Fruit fly (Drosophila melanogaster) whole organism, embryonic: Measurements from ENCODE around the gene CG42272.

Source experiments
- CG10147 ChIP-seq: fragments of 200-800 bp; sonication (Bioruptor generic); optimal IDR thresholded peaks from 2 replicates; lab custom pipeline; 2019; ENCODE audit warnings: missing biosample characterization, mild to moderate bottlenecking, missing genetic modification characterization, moderate library complexity
- CG10543 ChIP-seq: fragments of 200-800 bp; sonication (Bioruptor generic); optimal IDR thresholded peaks from 3 replicates; lab custom pipeline; 2017; ENCODE audit warnings: missing biosample characterization, mild to moderate bottlenecking, missing genetic modification characterization, moderate library complexity
- CG11696 ChIP-seq: fragments of 200-800 bp; sonication (Bioruptor generic); IDR thresholded peaks from 2 replicates; pipeline ENCODE4 v1.3.6; 2022; ENCODE audit warnings: missing biosample characterization, missing genetic modification characterization
- CG13624 ChIP-seq: fragments of 200-800 bp; sonication (Bioruptor generic); optimal IDR thresholded peaks from 2 replicates; lab custom pipeline; 2016; ENCODE audit warnings: missing biosample characterization, missing genetic modification characterization
- CG14710 ChIP-seq: fragments of 200-800 bp; sonication (Bioruptor generic); optimal IDR thresholded peaks from 3 replicates; lab custom pipeline; 2019; ENCODE audit warnings: missing biosample characterization, mild to moderate bottlenecking, missing genetic modification characterization, moderate library complexity
- CG15601 ChIP-seq: fragments of 200-800 bp; sonication (Bioruptor generic); optimal IDR thresholded peaks from 3 replicates; lab custom pipeline; 2019; ENCODE audit warnings: missing biosample characterization, mild to moderate bottlenecking, missing genetic modification characterization, moderate library complexity
- CG1647 ChIP-seq: fragments of 200-800 bp; sonication (Bioruptor generic); optimal IDR thresholded peaks from 3 replicates; lab custom pipeline; 2016; ENCODE audit warnings: missing biosample characterization, missing genetic modification characterization
- CG16779 ChIP-seq: fragments of 200-800 bp; sonication (Bioruptor generic); IDR thresholded peaks from 2 replicates; pipeline ENCODE4 v1.3.6; 2022; ENCODE audit warnings: missing biosample characterization, missing genetic modification characterization
- CG16813 ChIP-seq: fragments of 200-800 bp; sonication (Bioruptor generic); IDR thresholded peaks from 3 replicates; pipeline ENCODE4 v1.3.6; 2022; ENCODE audit warnings: missing biosample characterization, missing genetic modification characterization; ENCODE audit not compliant: partially characterized antibody
- CG17186 ChIP-seq: fragments of 200-800 bp; sonication (Bioruptor generic); optimal IDR thresholded peaks from 3 replicates; lab custom pipeline; 2017; ENCODE audit warnings: missing biosample characterization, missing genetic modification reagents, missing genetic modification characterization
- CG2712 ChIP-seq: fragments of 200-800 bp; optimal IDR thresholded peaks from 3 replicates; lab custom pipeline; 2019; ENCODE audit warnings: missing biosample characterization, mild to moderate bottlenecking, missing genetic modification characterization, moderate library complexity
- CG2875 ChIP-seq: fragments of 200-800 bp; sonication (Bioruptor generic); optimal IDR thresholded peaks from 2 replicates; lab custom pipeline; 2017; ENCODE audit warnings: missing biosample characterization, mild to moderate bottlenecking, missing genetic modification characterization, missing genetic modification reagents
- CG31388 ChIP-seq: fragments of 200-800 bp; sonication (Bioruptor generic); optimal IDR thresholded peaks from 2 replicates; lab custom pipeline; 2016; ENCODE audit warnings: missing biosample characterization, missing genetic modification characterization
- CG4707 ChIP-seq: fragments of 200-800 bp; sonication (Bioruptor generic); optimal IDR thresholded peaks from 2 replicates; lab custom pipeline; 2018; ENCODE audit warnings: missing biosample characterization, mild to moderate bottlenecking, missing genetic modification characterization, moderate library complexity
- CG6254 ChIP-seq: fragments of 200-800 bp; sonication (Bioruptor generic); optimal IDR thresholded peaks from 3 replicates; lab custom pipeline; 2017; ENCODE audit warnings: mild to moderate bottlenecking, missing biosample characterization, missing genetic modification reagents, missing genetic modification characterization
- CG6765 ChIP-seq: fragments of 200-800 bp; sonication (Bioruptor generic); optimal IDR thresholded peaks from 3 replicates; lab custom pipeline; 2017; ENCODE audit warnings: missing biosample characterization, mild to moderate bottlenecking, missing genetic modification characterization
- CG7271 ChIP-seq: fragments of 200-800 bp; sonication (Bioruptor generic); optimal IDR thresholded peaks from 2 replicates; lab custom pipeline; 2018; ENCODE audit warnings: missing biosample characterization, mild to moderate bottlenecking, missing genetic modification characterization, moderate library complexity
- CG7556 ChIP-seq: fragments of 200-800 bp; sonication (Bioruptor generic); optimal IDR thresholded peaks from 2 replicates; lab custom pipeline; 2017; ENCODE audit warnings: missing biosample characterization, mild to moderate bottlenecking, missing genetic modification characterization
- CG8359 ChIP-seq: fragments of 200-800 bp; sonication (Bioruptor generic); optimal IDR thresholded peaks from 2 replicates; lab custom pipeline; 2017; ENCODE audit warnings: missing biosample characterization, mild to moderate bottlenecking, missing genetic modification characterization, borderline replicate concordance
- Dref ChIP-seq: fragments of 200-800 bp; sonication (Bioruptor generic); IDR thresholded peaks from 2 replicates; pipeline ENCODE4 v1.3.6; 2022; ENCODE audit warnings: missing biosample characterization, missing genetic modification characterization
- Ets97D ChIP-seq: fragments of 200-800 bp; sonication (Bioruptor generic); optimal IDR thresholded peaks from 3 replicates; lab custom pipeline; 2016; ENCODE audit warnings: missing biosample characterization, missing genetic modification characterization
- Gsc ChIP-seq: fragments of 200-800 bp; sonication (Bioruptor generic); IDR thresholded peaks from 2 replicates; pipeline ENCODE4 v1.3.6; 2022; ENCODE audit warnings: missing biosample characterization, missing genetic modification characterization
- H2.0 ChIP-seq: fragments of 200-800 bp; sonication (Bioruptor generic); IDR thresholded peaks from 2 replicates; pipeline ENCODE4 v1.3.6; 2022; ENCODE audit warnings: missing biosample characterization, missing genetic modification characterization
- HLH54F ChIP-seq: fragments of 200-800 bp; sonication (Bioruptor generic); optimal IDR thresholded peaks from 3 replicates; lab custom pipeline; 2016; ENCODE audit warnings: missing biosample characterization, missing genetic modification characterization
- HmgZ ChIP-seq: fragments of 200-800 bp; sonication (Bioruptor generic); optimal IDR thresholded peaks from 2 replicates; lab custom pipeline; 2018; ENCODE audit warnings: missing biosample characterization, mild to moderate bottlenecking, missing genetic modification characterization
- Hmr ChIP-seq: fragments of 200-800 bp; sonication (Bioruptor generic); optimal IDR thresholded peaks from 3 replicates; lab custom pipeline; 2017; ENCODE audit warnings: mild to moderate bottlenecking, missing biosample characterization, missing genetic modification reagents, missing genetic modification characterization
- Nf-YA ChIP-seq: fragments of 200-800 bp; sonication (Bioruptor generic); IDR thresholded peaks from 2 replicates; pipeline ENCODE4 v1.3.6; 2022; ENCODE audit warnings: missing biosample characterization, missing genetic modification characterization
- NfI ChIP-seq: fragments of 200-800 bp; sonication (Bioruptor generic); optimal IDR thresholded peaks from 3 replicates; lab custom pipeline; 2018; ENCODE audit warnings: missing biosample characterization, mild to moderate bottlenecking, missing genetic modification characterization, moderate library complexity
- PHDP ChIP-seq: fragments of 200-800 bp; sonication (Bioruptor generic); optimal IDR thresholded peaks from 3 replicates; lab custom pipeline; 2018; ENCODE audit warnings: missing biosample characterization, mild to moderate bottlenecking, missing genetic modification characterization, moderate library complexity
- Sry-δ ChIP-seq: fragments of 200-800 bp; sonication (Bioruptor generic); optimal IDR thresholded peaks from 2 replicates; lab custom pipeline; 2016; ENCODE audit warnings: missing biosample characterization, missing genetic modification characterization
- ac ChIP-seq: fragments of 200-800 bp; sonication (Bioruptor generic); optimal IDR thresholded peaks from 3 replicates; lab custom pipeline; 2017; ENCODE audit warnings: missing biosample characterization, mild to moderate bottlenecking, missing genetic modification characterization
- bbx ChIP-seq: fragments of 200-800 bp; sonication (Bioruptor generic); IDR thresholded peaks from 2 replicates; pipeline ENCODE4 v1.3.6; 2022; ENCODE audit warnings: missing biosample characterization, missing genetic modification characterization; ENCODE audit not compliant: partially characterized antibody
- caup ChIP-seq: fragments of 200-800 bp; sonication (Bioruptor generic); optimal IDR thresholded peaks from 3 replicates; lab custom pipeline; 2017; ENCODE audit warnings: missing biosample characterization, mild to moderate bottlenecking, missing genetic modification characterization, moderate library complexity; ENCODE audit not compliant: severe bottlenecking
- chinmo ChIP-seq: fragments of 200-800 bp; sonication (Bioruptor generic); IDR thresholded peaks from 4 replicates; pipeline ENCODE4 v1.3.6; 2022; ENCODE audit warnings: missing biosample characterization, missing genetic modification characterization; ENCODE audit not compliant: partially characterized antibody
- dm ChIP-seq: fragments of 200-800 bp; sonication (Bioruptor generic); optimal IDR thresholded peaks from 3 replicates; lab custom pipeline; 2016; ENCODE audit warnings: missing biosample characterization, missing genetic modification characterization
- dmrt99B ChIP-seq: fragments of 200-800 bp; sonication (Bioruptor generic); optimal IDR thresholded peaks from 2 replicates; lab custom pipeline; 2018; ENCODE audit warnings: missing biosample characterization, mild to moderate bottlenecking, missing genetic modification characterization, moderate library complexity
- gfzf ChIP-seq: fragments of 200-800 bp; sonication (Bioruptor generic); optimal IDR thresholded peaks from 2 replicates; lab custom pipeline; 2016; ENCODE audit warnings: missing biosample characterization, mild to moderate bottlenecking, missing genetic modification characterization, moderate library complexity
- grau ChIP-seq: fragments of 200-800 bp; optimal IDR thresholded peaks from 3 replicates; lab custom pipeline; 2019; ENCODE audit warnings: missing biosample characterization, mild to moderate bottlenecking, missing genetic modification characterization, moderate library complexity
- grn ChIP-seq: fragments of 200-800 bp; sonication (Bioruptor generic); optimal IDR thresholded peaks from 3 replicates; lab custom pipeline; 2017; ENCODE audit warnings: missing biosample characterization, missing genetic modification characterization
- hbn ChIP-seq: fragments of 200-800 bp; sonication (Bioruptor generic); IDR thresholded peaks from 2 replicates; pipeline ENCODE4 v1.3.6; 2022; ENCODE audit warnings: missing biosample characterization, missing genetic modification characterization; ENCODE audit not compliant: partially characterized antibody
- insv ChIP-seq, 2 experiments: fragments of 200-800 bp; sonication (Bioruptor generic); optimal IDR thresholded peaks; 3 replicates each; lab custom pipeline; 2016 to 2018; ENCODE audit warnings: missing biosample characterization in 2 of 2, missing genetic modification characterization in 2 of 2
- inv ChIP-seq: fragments of 200-800 bp; sonication (Bioruptor generic); IDR thresholded peaks from 2 replicates; pipeline ENCODE4 v1.3.6; 2022; ENCODE audit warnings: missing biosample characterization, missing genetic modification characterization; ENCODE audit not compliant: partially characterized antibody
- mirr ChIP-seq: fragments of 200-800 bp; sonication (Bioruptor generic); optimal IDR thresholded peaks from 3 replicates; lab custom pipeline; 2018; ENCODE audit warnings: missing biosample characterization, mild to moderate bottlenecking, missing genetic modification characterization
- row ChIP-seq: fragments of 200-800 bp; sonication (Bioruptor generic); IDR thresholded peaks from 3 replicates; pipeline ENCODE4 v1.3.6; 2022; ENCODE audit warnings: missing biosample characterization, missing genetic modification characterization
- run ChIP-seq: fragments of 200-800 bp; sonication (Bioruptor generic); optimal IDR thresholded peaks from 3 replicates; lab custom pipeline; 2018; ENCODE audit warnings: missing biosample characterization, mild to moderate bottlenecking, missing genetic modification characterization
- slp2 ChIP-seq: fragments of 200-800 bp; sonication (Bioruptor generic); optimal IDR thresholded peaks from 2 replicates; lab custom pipeline; 2016; ENCODE audit warnings: missing biosample characterization, missing genetic modification characterization
- stwl ChIP-seq: fragments of 200-800 bp; sonication (Bioruptor generic); optimal IDR thresholded peaks from 3 replicates; lab custom pipeline; 2018; ENCODE audit warnings: missing biosample characterization, mild to moderate bottlenecking, missing genetic modification characterization, moderate library complexity
- tgo ChIP-seq: fragments of 200-800 bp; sonication (Bioruptor generic); IDR thresholded peaks from 3 replicates; pipeline ENCODE4 v1.3.6; 2022; ENCODE audit warnings: missing biosample characterization, missing genetic modification characterization
- tin ChIP-seq: fragments of 200-800 bp; sonication (Bioruptor generic); optimal IDR thresholded peaks from 3 replicates; lab custom pipeline; 2016; ENCODE audit warnings: missing biosample characterization, missing genetic modification characterization
- tll ChIP-seq, 2 experiments: fragments of 200-800 bp in 1 of 2; fragments of >200 bp in 1 of 2; sonication (Bioruptor generic) in 1 of 2; optimal IDR thresholded peaks; 2 replicates each; lab custom pipeline; 2017 to 2019; ENCODE audit warnings: missing biosample characterization in 2 of 2, missing genetic modification characterization in 2 of 2, mild to moderate bottlenecking in 1 of 2, moderate library complexity in 1 of 2

The CG42272 gene

dm6 chr3L:5789663-5790062 is 13.2 kb upstream of the CG42272 start (continued):
- no peak for TF ChIP-seq bbx (GFP tag; lab: Robert Waterston, UW)
- TF ChIP-seq row (GFP tag; lab: Robert Waterston, UW): peak; percentile 20; the same call in 1 of the 3 replicates
- TF ChIP-seq CG1647 (GFP tag; lab: Kevin White, UChicago): peak; percentile 19
- no peak for TF ChIP-seq slp2
- TF ChIP-seq H2.0 (GFP tag; lab: Robert Waterston, UW): no peak
- TF ChIP-seq grn (GFP tag; lab: Kevin White, UChicago): peak; percentile 100
- TF ChIP-seq HmgZ (tag; lab: Kevin White, UChicago): peak; percentile 57
- TF ChIP-seq Dref (GFP tag; lab: Robert Waterston, UW): peak; percentile 59
- TF ChIP-seq Ets97D: peak; percentile 49
- TF ChIP-seq tin (GFP tag; lab: Kevin White, UChicago): peak; percentile 35
- TF ChIP-seq CG7556: peak; percentile 5
- peak; percentile 37 for TF ChIP-seq Sry-δ (GFP tag; lab: Kevin White, UChicago)
- TF ChIP-seq CG17186 (GFP tag; lab: Kevin White, UChicago): peak; percentile 37
- TF ChIP-seq mirr (GFP tag; lab: Kevin White, UChicago): peak; percentile 38
- peak; percentile 36 for TF ChIP-seq CG14710 (tag; lab: Kevin White, UChicago)
- no peak for TF ChIP-seq CG16779
- TF ChIP-seq CG6765 (GFP tag; lab: Kevin White, UChicago): peak; percentile 51
- no peak for TF ChIP-seq insv (GFP tag; optimal IDR thresholded peaks at IDR 0.05; lab: Kevin White, UChicago)
- TF ChIP-seq Nf-YA (GFP tag; lab: Robert Waterston, UW): no peak
- TF ChIP-seq tgo (GFP tag; lab: Robert Waterston, UW): no peak
- peak; percentile 25 for TF ChIP-seq HLH54F (GFP tag; lab: Kevin White, UChicago)
- TF ChIP-seq CG4707: no peak
- peak; percentile 6 for TF ChIP-seq NfI
- TF ChIP-seq CG8359 (GFP tag; lab: Kevin White, UChicago): no peak
- TF ChIP-seq CG7271 (tag; lab: Kevin White, UChicago): no peak
- no peak for TF ChIP-seq dmrt99B (tag; lab: Kevin White, UChicago)
- TF ChIP-seq gfzf (GFP tag; lab: Kevin White, UChicago): peak; percentile 32
- TF ChIP-seq grau: peak; percentile 24
- peak; percentile 43 for TF ChIP-seq PHDP
- TF ChIP-seq CG10147: peak; percentile 51

DNA sequence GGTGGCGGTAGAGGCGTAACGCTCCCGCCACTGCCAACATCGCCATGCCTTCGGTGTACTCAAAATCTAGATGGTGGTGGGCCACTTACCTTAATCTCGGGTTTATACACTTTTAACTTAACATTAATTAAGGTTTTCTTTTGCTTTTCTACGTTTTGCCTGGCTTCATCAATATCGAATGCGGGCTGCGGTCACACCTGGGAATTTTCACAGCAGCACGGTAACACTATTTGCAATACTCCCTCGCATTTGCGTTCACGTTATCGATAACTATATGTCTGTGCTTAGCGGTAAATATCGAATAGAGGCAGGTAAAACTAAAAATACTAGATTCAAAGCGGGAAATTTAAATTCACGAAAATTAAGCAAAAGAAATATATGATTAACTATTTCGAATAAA is 8.9 kb upstream of the CG42272 start, which contains the start of gene Bre1:
Gene Bre1, minus strand, starts transcription at position 226 of the 400 bp plus-strand sequence.
- TF ChIP-seq inv (GFP tag; lab: Robert Waterston, UW) (peak; percentile 41; the same call in 1 of the 2 replicates), CG16813 (peak; percentile 77), ac (no peak), CG6254 (no peak), CG2712 (tag; lab: Kevin White, UChicago) (peak; percentile 29), stwl (tag; lab: Kevin White, UChicago) (peak; percentile 78), Ets97D (peak; percentile 73), caup (GFP tag; lab: Kevin White, UChicago) (no peak), CG15601 (tag; lab: Kevin White, UChicago) (no peak), CG11696 (GFP tag; lab: Robert Waterston, UW) (no peak), CG10543 (no peak), CG2875 (GFP tag; lab: Kevin White, UChicago) (no peak), hbn (GFP tag; lab: Robert Waterston, UW) (peak; percentile 78), chinmo (GFP tag; lab: Robert Waterston, UW) (0 out of 4 replicates have a peak, but pooled peaks have one; percentile 73), Hmr (GFP tag; lab: Kevin White, UChicago) (no peak), run (tag; lab: Kevin White, UChicago) (no peak), CG13624 (GFP tag; lab: Kevin White, UChicago) (no peak), Gsc (GFP tag; lab: Robert Waterston, UW) (no peak), dm (peak; percentile 33), tll (GFP tag; optimal IDR thresholded peaks at IDR 0.05; lab: Kevin White, UChicago) (no peak), CG31388 (GFP tag; lab: Kevin White, UChicago) (no peak)
